Worm (Caenorhabditis elegans) whole organism, young adult: ENCODE results near the gene rsu-1.

Experiments
- B0336.3 ChIP-seq: fragments of 200-800 bp; sonication (Bioruptor generic); IDR thresholded peaks from 2 replicates; pipeline ENCODE4 v1.3.6; 2022; ENCODE audit warnings: missing genetic modification characterization, missing compliant biosample characterization
- C17E4.6 ChIP-seq: fragments of 200-800 bp; sonication (Bioruptor generic); IDR thresholded peaks from 2 replicates; pipeline ENCODE4 v1.3.6; 2022; ENCODE audit warnings: missing genetic modification reagents, missing genetic modification characterization, missing compliant biosample characterization
- F10E7.11 ChIP-seq: sonication (generic microtip); optimal IDR thresholded peaks from 2 replicates; lab custom pipeline; 2017; ENCODE audit warnings: mild to moderate bottlenecking, missing genetic modification characterization, moderate library complexity, missing compliant biosample characterization
- F37B4.10 ChIP-seq: fragments of 200-800 bp; sonication (Bioruptor generic); IDR thresholded peaks from 2 replicates; pipeline ENCODE4 v1.3.6; 2022; ENCODE audit warnings: missing genetic modification characterization, missing compliant biosample characterization
- F39B2.1 ChIP-seq: fragments of 200-800 bp; sonication (Bioruptor generic); IDR thresholded peaks from 2 replicates; pipeline ENCODE4 v1.3.6; 2022; ENCODE audit warnings: missing genetic modification reagents, missing genetic modification characterization, missing compliant biosample characterization
- F55B11.4 ChIP-seq: sonication (generic microtip); optimal IDR thresholded peaks from 2 replicates; lab custom pipeline; 2016; ENCODE audit warnings: missing compliant biosample characterization, missing genetic modification characterization, borderline replicate concordance; ENCODE audit not compliant: insufficient read depth
- F57C9.4 ChIP-seq: sonication (generic microtip); optimal IDR thresholded peaks from 2 replicates; lab custom pipeline; 2017; ENCODE audit warnings: mild to moderate bottlenecking, missing genetic modification characterization, missing compliant biosample characterization
- K11D2.4 ChIP-seq: fragments of 200-800 bp; sonication (Bioruptor generic); IDR thresholded peaks from 2 replicates; pipeline ENCODE4 v1.3.6; 2022; ENCODE audit warnings: missing genetic modification reagents, missing genetic modification characterization, missing compliant biosample characterization
- T07F8.4 ChIP-seq: sonication (generic microtip); optimal IDR thresholded peaks from 2 replicates; lab custom pipeline; 2016; ENCODE audit warnings: mild to moderate bottlenecking, missing genetic modification characterization, moderate library complexity, missing compliant biosample characterization
- Y67H2A.10 ChIP-seq: fragments of 200-800 bp; sonication (Bioruptor generic); conservative IDR thresholded peaks from 2 replicates; pipeline ENCODE4 v1.3.6; 2022; ENCODE audit warnings: missing genetic modification reagents, missing genetic modification characterization, missing compliant biosample characterization
- Y95B8A.8 ChIP-seq: fragments of 200-800 bp; sonication (Bioruptor generic); IDR thresholded peaks from 2 replicates; pipeline ENCODE4 v1.3.6; 2022; ENCODE audit warnings: missing genetic modification reagents, missing genetic modification characterization, missing compliant biosample characterization
- aptf-2 ChIP-seq: fragments of 200-800 bp; sonication (Bioruptor generic); conservative IDR thresholded peaks from 2 replicates; pipeline ENCODE4 v1.3.6; 2022; ENCODE audit warnings: missing genetic modification reagents, missing genetic modification characterization, missing compliant biosample characterization
- aptf-3 ChIP-seq: fragments of 200-800 bp; sonication (Bioruptor generic); IDR thresholded peaks from 2 replicates; pipeline ENCODE4 v1.3.6; 2022; ENCODE audit warnings: missing genetic modification characterization, missing compliant biosample characterization
- athp-1 ChIP-seq: sonication (generic microtip); optimal IDR thresholded peaks from 2 replicates; lab custom pipeline; 2017; ENCODE audit warnings: mild to moderate bottlenecking, missing genetic modification characterization, missing compliant biosample characterization
- attf-3 ChIP-seq: fragments of 200-800 bp; sonication (Bioruptor generic); conservative IDR thresholded peaks from 2 replicates; pipeline ENCODE4 v1.3.6; 2022; ENCODE audit warnings: missing genetic modification reagents, missing genetic modification characterization, missing compliant biosample characterization
- ccch-3 ChIP-seq: fragments of 200-800 bp; sonication (Bioruptor generic); optimal IDR thresholded peaks from 2 replicates; lab custom pipeline; 2018; ENCODE audit warnings: mild to moderate bottlenecking, missing genetic modification characterization, missing compliant biosample characterization
- cebp-1 ChIP-seq, 2 experiments: fragments of 200-800 bp in 1 of 2; sonication (Bioruptor generic) in 1 of 2; sonication (generic microtip) in 1 of 2; IDR thresholded peaks in 1 of 2; optimal IDR thresholded peaks in 1 of 2; 2 replicates each; pipeline versions ENCODE4 v1.3.6 to Lab custom; 2017 to 2022; ENCODE audit warnings: missing compliant biosample characterization in 2 of 2, missing genetic modification characterization in 2 of 2, mild to moderate bottlenecking in 1 of 2, missing genetic modification reagents in 1 of 2, moderate library complexity in 1 of 2
- ceh-40 ChIP-seq: fragments of 200-800 bp; sonication (Bioruptor generic); IDR thresholded peaks from 2 replicates; pipeline ENCODE4 v1.3.6; 2022; ENCODE audit warnings: missing genetic modification characterization, missing compliant biosample characterization
- ceh-58 ChIP-seq: fragments of 200-800 bp; sonication (Bioruptor generic); IDR thresholded peaks from 2 replicates; pipeline ENCODE4 v1.3.6; 2022; ENCODE audit warnings: missing genetic modification characterization, missing compliant biosample characterization
- ceh-79 ChIP-seq: sonication (generic microtip); optimal IDR thresholded peaks from 2 replicates; lab custom pipeline; 2017; ENCODE audit warnings: mild to moderate bottlenecking, missing genetic modification characterization, missing compliant biosample characterization
- ceh-91 ChIP-seq: fragments of 200-800 bp; sonication (Bioruptor generic); IDR thresholded peaks from 2 replicates; pipeline ENCODE4 v1.3.6; 2022; ENCODE audit warnings: missing genetic modification reagents, missing genetic modification characterization, missing compliant biosample characterization
- chd-7 ChIP-seq: sonication (generic microtip); optimal IDR thresholded peaks from 2 replicates; lab custom pipeline; 2016; ENCODE audit warnings: mild to moderate bottlenecking, missing genetic modification characterization, moderate library complexity, missing compliant biosample characterization
- dox-1 ChIP-seq: fragments of 200-800 bp; sonication (Bioruptor generic); IDR thresholded peaks from 2 replicates; pipeline ENCODE4 v1.3.6; 2022; ENCODE audit warnings: missing genetic modification reagents, missing genetic modification characterization, missing compliant biosample characterization
- dpl-1 ChIP-seq: fragments of 150-350 bp; optimal IDR thresholded peaks from 2 replicates; lab custom pipeline; 2014; ENCODE audit warnings: missing biosample characterization, missing genetic modification reagents, missing genetic modification characterization
- efl-1 ChIP-seq: fragments of 150-350 bp; optimal IDR thresholded peaks from 2 replicates; lab custom pipeline; 2014; ENCODE audit warnings: missing biosample characterization, missing genetic modification reagents, missing genetic modification characterization
- gei-17 ChIP-seq: fragments of 200-800 bp; sonication (Bioruptor generic); optimal IDR thresholded peaks from 2 replicates; lab custom pipeline; 2018; ENCODE audit warnings: mild to moderate bottlenecking, missing genetic modification characterization, missing compliant biosample characterization
- hlh-12 ChIP-seq: sonication (generic microtip); optimal IDR thresholded peaks from 2 replicates; lab custom pipeline; 2016; ENCODE audit warnings: missing genetic modification characterization, missing compliant biosample characterization
- hlh-26 ChIP-seq: fragments of 200-800 bp; sonication (Bioruptor generic); conservative IDR thresholded peaks from 2 replicates; pipeline ENCODE4 v1.3.6; 2022; ENCODE audit warnings: missing genetic modification reagents, missing genetic modification characterization, missing compliant biosample characterization
- hsf-1 ChIP-seq: fragments of 200-800 bp; sonication (Bioruptor generic); IDR thresholded peaks from 2 replicates; pipeline ENCODE4 v1.3.6; 2022; ENCODE audit warnings: missing genetic modification reagents, missing genetic modification characterization, missing compliant biosample characterization
- lag-1 ChIP-seq: fragments of 200-800 bp; sonication (Bioruptor generic); IDR thresholded peaks from 2 replicates; pipeline ENCODE4 v1.3.6; 2022; ENCODE audit warnings: missing genetic modification reagents, missing genetic modification characterization, missing compliant biosample characterization
- lin-26 ChIP-seq: fragments of 200-800 bp; sonication (Bioruptor generic); IDR thresholded peaks from 2 replicates; pipeline ENCODE4 v1.3.6; 2022; ENCODE audit warnings: missing genetic modification reagents, missing genetic modification characterization, missing compliant biosample characterization
- lsl-1 ChIP-seq: fragments of 200-800 bp; sonication (Bioruptor generic); optimal IDR thresholded peaks from 2 replicates; lab custom pipeline; 2018; ENCODE audit warnings: mild to moderate bottlenecking, missing genetic modification characterization, moderate library complexity, missing compliant biosample characterization
- lsy-27 ChIP-seq: sonication (generic microtip); optimal IDR thresholded peaks from 2 replicates; lab custom pipeline; 2017; ENCODE audit warnings: missing genetic modification characterization, mild to moderate bottlenecking, missing compliant biosample characterization, antibody characterized with exemption, missing genotype, borderline replicate concordance; ENCODE audit not compliant: insufficient read depth
- mel-28 ChIP-seq: sonication (generic microtip); optimal IDR thresholded peaks from 2 replicates; lab custom pipeline; 2016; ENCODE audit warnings: borderline replicate concordance, mild to moderate bottlenecking, missing genetic modification characterization, missing compliant biosample characterization
- nhr-90 ChIP-seq: sonication (generic microtip); optimal IDR thresholded peaks from 2 replicates; lab custom pipeline; 2016; ENCODE audit warnings: missing genotype, mild to moderate bottlenecking, missing genetic modification characterization, missing compliant biosample characterization
- rcor-1 ChIP-seq: fragments of 200-800 bp; sonication (Bioruptor generic); IDR thresholded peaks from 2 replicates; pipeline ENCODE4 v1.3.6; 2022; ENCODE audit warnings: missing genetic modification reagents, missing genetic modification characterization, missing compliant biosample characterization
- rec-8 ChIP-seq, 2 experiments: sonication (generic microtip); optimal IDR thresholded peaks; 2 replicates each; lab custom pipeline; 2016; ENCODE audit warnings: mild to moderate bottlenecking in 2 of 2, missing genetic modification characterization in 2 of 2, missing genetic modification reagents in 2 of 2, missing genotype in 2 of 2, missing biosample characterization in 1 of 2, missing compliant biosample characterization in 1 of 2, moderate library complexity in 1 of 2
- repo-1 ChIP-seq: sonication (generic microtip); optimal IDR thresholded peaks from 2 replicates; lab custom pipeline; 2017; ENCODE audit warnings: mild to moderate bottlenecking, missing genetic modification characterization, missing compliant biosample characterization
- sdz-38 ChIP-seq: sonication (generic microtip); optimal IDR thresholded peaks from 2 replicates; lab custom pipeline; 2016; ENCODE audit warnings: missing genotype, missing genetic modification characterization, missing compliant biosample characterization
- snpc-1.1 ChIP-seq: sonication (generic microtip); optimal IDR thresholded peaks from 2 replicates; lab custom pipeline; 2017; ENCODE audit warnings: missing genetic modification characterization, mild to moderate bottlenecking, missing compliant biosample characterization, antibody characterized with exemption, moderate library complexity, missing genotype, missing genetic modification reagents; ENCODE audit not compliant: insufficient read depth
- snpc-1.3 ChIP-seq: sonication (generic microtip); optimal IDR thresholded peaks from 2 replicates; lab custom pipeline; 2017; ENCODE audit warnings: missing genetic modification characterization, mild to moderate bottlenecking, missing compliant biosample characterization, antibody characterized with exemption, moderate library complexity, missing genotype, missing genetic modification reagents; ENCODE audit not compliant: insufficient read depth
- snpc-3.4 ChIP-seq: sonication (generic microtip); optimal IDR thresholded peaks from 2 replicates; lab custom pipeline; 2017; ENCODE audit warnings: missing genetic modification characterization, mild to moderate bottlenecking, missing compliant biosample characterization, antibody characterized with exemption, moderate library complexity, missing genotype, missing genetic modification reagents
- tbp1 ChIP-seq: fragments of 200-800 bp; sonication (Bioruptor generic); optimal IDR thresholded peaks from 2 replicates; lab custom pipeline; 2018; ENCODE audit warnings: mild to moderate bottlenecking, missing genetic modification characterization, missing compliant biosample characterization
- tbx-9 ChIP-seq: sonication (generic microtip); optimal IDR thresholded peaks from 2 replicates; lab custom pipeline; 2016; ENCODE audit warnings: borderline replicate concordance, missing genetic modification characterization, inconsistent platforms, missing compliant biosample characterization
- unc-62 ChIP-seq: fragments of 150-350 bp; optimal IDR thresholded peaks from 2 replicates; lab custom pipeline; 2014; ENCODE audit warnings: missing biosample characterization, missing genetic modification reagents, missing genetic modification characterization
- zfh-2 ChIP-seq: fragments of 200-800 bp; sonication (Bioruptor generic); conservative IDR thresholded peaks from 2 replicates; pipeline ENCODE4 v1.3.6; 2022; ENCODE audit warnings: missing genetic modification reagents, missing genetic modification characterization, missing compliant biosample characterization
- ztf-25 ChIP-seq: fragments of 200-800 bp; sonication (Bioruptor generic); IDR thresholded peaks from 2 replicates; pipeline ENCODE4 v1.3.6; 2022; ENCODE audit warnings: missing genetic modification reagents, missing genetic modification characterization, missing compliant biosample characterization
- ztf-3 ChIP-seq: fragments of 200-800 bp; sonication (Bioruptor generic); optimal IDR thresholded peaks from 2 replicates; lab custom pipeline; 2018; ENCODE audit warnings: mild to moderate bottlenecking, missing genetic modification characterization, missing compliant biosample characterization

rsu-1 gene

DNA sequence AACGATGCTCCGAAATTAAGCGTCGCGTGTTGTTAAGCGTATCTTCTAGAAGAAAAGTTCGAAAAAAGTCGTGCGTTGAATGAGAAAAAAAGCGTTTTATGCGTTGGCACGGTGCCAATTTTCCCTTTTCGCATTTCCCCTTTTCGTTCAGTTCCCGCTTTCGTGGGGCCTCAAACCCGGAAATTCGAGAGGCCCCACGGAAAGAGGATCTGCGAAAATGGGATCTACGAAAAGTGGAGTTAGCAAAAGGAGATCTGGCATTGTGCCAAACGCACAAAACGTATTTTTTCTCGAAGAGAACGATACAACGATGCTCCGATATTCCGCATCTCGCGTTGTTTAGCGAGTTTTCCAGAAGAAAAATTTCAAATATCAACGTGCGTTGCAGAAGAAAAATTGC is 28.0 kb downstream of the rsu-1 start (continued):
- TF ChIP-seq F39B2.1 (GFP tag; lab: Robert Waterston, UW) (no peak), hlh-12 (tag; lab: Kevin White, UChicago) (no peak), lsy-27 (tag; lab: Kevin White, UChicago) (no peak), Y95B8A.8 (GFP tag; lab: Robert Waterston, UW) (no peak), mel-28 (tag; lab: Kevin White, UChicago) (no peak), F37B4.10 (GFP tag; lab: Robert Waterston, UW) (no peak), lag-1 (GFP tag; lab: Robert Waterston, UW) (no peak), tbp1 (GFP tag; lab: Kevin White, UChicago) (no peak), cebp-1 (GFP tag; IDR thresholded peaks at IDR 0.05; lab: Robert Waterston, UW) (no peak), cebp-1 (tag; optimal IDR thresholded peaks at IDR 0.05; lab: Kevin White, UChicago) (peak; percentile 25), ceh-91 (GFP tag; lab: Robert Waterston, UW) (no peak), ceh-40 (GFP tag; lab: Robert Waterston, UW) (no peak), zfh-2 (no peak), snpc-1.3 (tag; lab: Kevin White, UChicago) (no peak), aptf-2 (GFP tag; lab: Robert Waterston, UW) (0 out of 2 replicates have a peak, but pooled peaks have one; percentile 50), ccch-3 (GFP tag; lab: Kevin White, UChicago) (no peak), F55B11.4 (tag; lab: Kevin White, UChicago) (no peak), ceh-79 (tag; lab: Kevin White, UChicago) (no peak), ztf-3 (GFP tag; lab: Kevin White, UChicago) (no peak), ztf-25 (GFP tag; lab: Robert Waterston, UW) (no peak), F10E7.11 (tag; lab: Kevin White, UChicago) (no peak), nhr-90 (no peak), sdz-38 (tag; lab: Kevin White, UChicago) (no peak), Y67H2A.10 (0 out of 2 replicates have a peak, but pooled peaks have one; percentile 36), chd-7 (tag; lab: Kevin White, UChicago) (peak; percentile 18), hlh-26 (no peak), efl-1 (GFP tag; lab: Kevin White, UChicago) (no peak), F57C9.4 (tag; lab: Kevin White, UChicago) (no peak), ceh-58 (GFP tag; lab: Robert Waterston, UW) (no peak), repo-1 (tag; lab: Kevin White, UChicago) (no peak), hsf-1 (GFP tag; lab: Robert Waterston, UW) (no peak), aptf-3 (GFP tag; lab: Robert Waterston, UW) (no peak), unc-62 (GFP tag; lab: Kevin White, UChicago) (no peak), athp-1 (tag; lab: Kevin White, UChicago) (no peak), dox-1 (GFP tag; lab: Robert Waterston, UW) (no peak; the same call in 1 of the 2 replicates), snpc-3.4 (tag; lab: Kevin White, UChicago) (no peak), attf-3 (peak; percentile 57; the same call in 1 of the 2 replicates), B0336.3 (GFP tag; lab: Robert Waterston, UW) (no peak), lin-26 (GFP tag; lab: Robert Waterston, UW) (no peak), K11D2.4 (GFP tag; lab: Robert Waterston, UW) (peak; percentile 39; the same call in 1 of the 2 replicates), tbx-9 (no peak), rec-8 (tag; optimal IDR thresholded peaks at IDR 0.05; lab: Kevin White, UChicago) (no peak), C17E4.6 (GFP tag; lab: Robert Waterston, UW) (no peak), dpl-1 (no peak), snpc-1.1 (tag; lab: Kevin White, UChicago) (no peak), T07F8.4 (tag; lab: Kevin White, UChicago) (no peak), lsl-1 (GFP tag; lab: Kevin White, UChicago) (peak; percentile 10), rcor-1 (GFP tag; lab: Robert Waterston, UW) (no peak), gei-17 (no peak)
